Worm (Caenorhabditis elegans) whole organism, midembryonic: ENCODE results near the gene csn-6.

Source experiments
- T22C8.4 ChIP-seq: fragments of 200-800 bp; sonication (Bioruptor generic); IDR thresholded peaks from 2 replicates; pipeline ENCODE4 v1.3.6; 2022; ENCODE audit warnings: missing genetic modification characterization, missing compliant biosample characterization
- flt-1 ChIP-seq: fragments of 200-800 bp; sonication (Bioruptor generic); IDR thresholded peaks from 2 replicates; pipeline ENCODE4 v1.3.6; 2022; ENCODE audit warnings: missing genetic modification characterization, missing compliant biosample characterization
- klf-2 ChIP-seq: fragments of 200-800 bp; sonication (Bioruptor generic); conservative IDR thresholded peaks from 2 replicates; pipeline ENCODE4 v1.3.6; 2022; ENCODE audit warnings: missing genetic modification reagents, missing genetic modification characterization, missing compliant biosample characterization
- med-1 ChIP-seq: sonication (generic microtip); optimal IDR thresholded peaks from 2 replicates; lab custom pipeline; 2017; ENCODE audit warnings: missing genetic modification characterization, mild to moderate bottlenecking, missing compliant biosample characterization, antibody characterized with exemption, missing genetic modification reagents; ENCODE audit not compliant: insufficient read depth
- ref-1 ChIP-seq: fragments of 200-800 bp; sonication (Bioruptor generic); conservative IDR thresholded peaks from 2 replicates; pipeline ENCODE4 v1.3.6; 2022; ENCODE audit warnings: missing genetic modification reagents, missing genetic modification characterization, missing compliant biosample characterization
- ztf-23 ChIP-seq: fragments of 200-800 bp; sonication (Bioruptor generic); IDR thresholded peaks from 2 replicates; pipeline ENCODE4 v1.3.6; 2022; ENCODE audit warnings: missing genetic modification reagents, missing genetic modification characterization, missing compliant biosample characterization
- ztf-29 ChIP-seq: fragments of 200-800 bp; sonication (Bioruptor generic); IDR thresholded peaks from 2 replicates; pipeline ENCODE4 v1.3.6; 2022; ENCODE audit warnings: missing genetic modification reagents, missing genetic modification characterization, missing compliant biosample characterization

DNA sequence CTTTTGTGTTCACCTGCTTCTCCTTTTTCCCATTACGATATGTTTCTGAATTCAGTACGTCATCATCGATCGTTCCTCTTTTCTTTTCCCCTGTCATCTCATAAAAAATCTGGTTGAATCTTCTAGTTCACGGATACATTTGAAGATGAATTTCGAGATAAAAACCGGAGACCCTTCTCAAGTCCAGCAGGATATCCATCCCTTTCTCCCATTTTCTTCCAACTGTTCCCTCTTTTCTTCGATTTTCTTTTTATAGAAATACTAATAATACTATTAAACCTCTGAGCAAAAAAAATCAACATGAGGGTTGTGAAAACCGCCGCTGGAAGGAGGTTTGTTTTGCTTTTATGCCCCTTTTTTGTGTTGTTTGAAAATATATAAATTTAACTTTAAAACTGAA is 44.7 kb upstream of the csn-6 start, which contains the start of gene bus-12:
- TF ChIP-seq flt-1 = no peak
- TF ChIP-seq ztf-23 (GFP tag; lab: Robert Waterston, UW) = no peak
- no peak for TF ChIP-seq ztf-29 (GFP tag; lab: Robert Waterston, UW)
- no peak for TF ChIP-seq T22C8.4
- no peak for TF ChIP-seq med-1 (GFP tag; lab: Kevin White, UChicago)
- TF ChIP-seq ref-1 = no peak
- no peak for TF ChIP-seq klf-2 (GFP tag; lab: Robert Waterston, UW)
